Worm (Caenorhabditis elegans) whole organism, dauer: ENCODE data around the gene tag-314.

Experiments
- unc-62 ChIP-seq: sonication (generic microtip); optimal IDR thresholded peaks from 2 replicates; lab custom pipeline; 2017; ENCODE audit warnings: missing biosample characterization, missing genetic modification reagents, missing genetic modification characterization

The tag-314 gene

DNA sequence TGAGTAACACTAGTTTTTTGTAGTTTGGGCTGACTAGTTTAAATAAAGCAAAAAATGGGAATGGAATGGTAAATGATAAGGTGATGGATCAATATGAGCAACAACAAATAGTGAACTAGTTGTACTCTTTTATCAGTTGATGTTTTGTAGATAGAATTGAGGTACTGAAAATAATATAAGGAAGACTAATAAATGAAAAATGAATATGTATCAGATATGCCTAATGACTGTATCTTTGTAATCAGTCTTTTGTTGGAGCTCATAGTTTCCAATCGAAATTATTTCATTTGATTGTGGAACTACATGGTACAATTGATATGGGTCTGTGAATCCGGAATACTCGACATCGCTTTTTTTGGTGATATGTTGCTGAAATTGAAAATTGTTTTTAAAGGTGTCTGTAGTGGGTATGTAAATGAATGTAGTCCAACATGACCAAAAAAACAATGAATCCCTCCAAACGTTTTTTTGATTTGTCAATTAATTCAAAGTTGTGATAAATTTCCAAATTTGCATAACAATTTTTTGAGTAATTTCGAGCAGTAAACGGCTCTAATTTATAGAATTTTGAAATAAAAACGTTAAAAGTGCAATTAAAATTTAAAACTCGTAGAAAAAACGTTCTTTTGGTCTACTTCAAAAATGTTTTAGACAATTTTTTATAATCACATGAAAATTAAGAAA is 18.3 kb downstream of the tag-314 start, which contains the start of gene F15H10.12:
Gene F15H10.12 (minus strand): TSS at position 51 of the 684 bp plus-strand sequence.
- no peak for TF ChIP-seq unc-62

DNA sequence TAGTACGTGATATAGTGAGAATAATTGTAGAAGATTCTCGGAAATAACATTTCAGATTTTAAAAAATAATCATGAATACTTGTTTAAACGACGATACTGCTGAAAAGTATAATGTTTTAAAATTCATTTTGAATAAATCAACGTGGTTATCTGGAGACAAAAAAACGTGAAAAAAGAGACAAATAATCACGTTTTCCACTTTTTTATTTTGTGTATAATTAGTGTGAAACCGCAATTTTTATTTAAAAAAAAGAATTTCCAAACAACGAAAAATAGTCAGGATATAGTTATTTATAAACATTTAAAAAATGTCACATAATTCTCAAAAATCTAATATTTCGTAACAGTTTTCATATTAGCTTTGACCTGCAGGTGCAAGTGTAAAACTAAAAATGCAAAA is 22.2 kb downstream of the tag-314 start, which contains the start of gene F15H10.7:
Gene F15H10.7 (minus strand): TSS at position 101 of the 400 bp plus-strand sequence.
- TF ChIP-seq unc-62 = no peak

DNA sequence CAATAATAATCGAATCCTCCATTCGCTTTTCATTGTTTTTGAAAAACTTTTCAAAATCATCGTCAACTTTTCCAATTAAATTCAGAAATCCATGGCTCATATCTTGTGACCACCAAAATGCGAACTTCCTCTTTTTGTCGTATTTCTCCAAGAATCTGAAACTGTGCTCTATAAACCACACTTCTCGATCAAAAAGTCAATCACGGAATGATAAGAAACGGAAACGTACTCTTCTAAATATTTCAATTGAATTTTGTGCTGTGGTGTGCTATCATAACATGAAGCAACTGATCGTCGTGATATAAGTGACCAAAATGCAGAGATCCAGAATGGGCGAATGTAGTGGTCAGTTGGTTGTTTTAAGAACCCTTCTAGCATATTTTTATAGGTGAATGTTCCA is 23.8 kb downstream of the tag-314 start:
- no peak for TF ChIP-seq unc-62

DNA sequence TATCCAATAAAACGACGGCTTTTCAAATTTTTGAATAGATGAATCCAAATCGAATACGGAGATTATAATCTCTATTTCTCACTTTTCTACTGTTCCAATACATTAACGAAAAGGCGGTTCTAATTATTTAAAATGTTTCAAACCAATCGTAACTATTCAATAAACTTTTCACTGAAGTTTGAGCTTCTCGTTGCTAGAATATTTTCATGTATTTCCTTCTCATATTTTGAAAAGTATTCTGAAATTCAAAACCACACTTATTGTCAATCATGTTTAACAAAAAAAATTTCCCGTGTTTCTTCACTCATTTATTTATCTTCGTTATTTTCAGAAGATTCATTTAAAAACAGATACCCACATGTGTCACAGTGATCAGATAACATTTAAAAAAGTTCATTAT is 25.7 kb downstream of the tag-314 start, which contains the start of gene F15H10.8:
Gene F15H10.8 (minus strand): TSS at position 101 of the 400 bp plus-strand sequence.
- TF ChIP-seq unc-62 = no peak

DNA sequence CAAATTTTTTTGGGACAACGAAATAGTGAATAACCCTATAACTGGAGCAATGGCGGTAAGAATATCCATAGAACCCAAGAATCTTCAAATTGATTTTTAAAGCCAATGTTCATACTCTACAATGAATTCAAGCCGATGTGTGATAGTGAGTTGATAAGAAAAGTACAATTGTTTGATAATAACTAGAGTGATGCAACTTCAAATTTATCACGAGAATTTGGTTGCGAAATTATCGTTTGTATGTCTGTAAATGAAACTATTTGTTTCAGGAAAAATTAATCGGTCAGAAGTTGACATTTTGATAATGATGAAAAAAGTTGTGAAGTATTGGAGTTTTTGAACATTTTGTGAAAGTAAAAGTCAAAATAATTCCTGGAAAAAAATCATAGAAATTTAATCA is 29.2 kb downstream of the tag-314 start:
- TF ChIP-seq unc-62 = no peak

DNA sequence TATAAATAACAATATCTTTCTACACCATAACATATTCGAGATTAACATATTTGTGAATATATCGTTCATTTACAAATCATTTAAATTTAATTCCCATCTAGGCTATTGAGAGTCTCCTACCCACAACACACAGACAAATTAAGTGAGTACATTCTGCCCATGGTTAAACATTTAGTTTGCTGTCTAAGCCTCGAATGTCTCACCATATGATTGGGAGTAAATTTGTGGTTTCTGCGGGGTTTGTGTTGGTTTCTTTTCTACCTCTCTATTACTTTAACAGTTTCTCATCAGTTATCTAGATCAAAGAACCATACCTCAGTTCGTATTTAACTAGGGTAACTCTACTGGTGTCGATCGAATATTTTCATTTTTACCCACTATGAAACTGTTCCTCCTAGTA is 30.1 kb downstream of the tag-314 start, which contains the start of gene ugt-2:
Gene ugt-2 (plus strand): TSS at position 371 of the 400 bp plus-strand sequence.
- no peak for TF ChIP-seq unc-62

DNA sequence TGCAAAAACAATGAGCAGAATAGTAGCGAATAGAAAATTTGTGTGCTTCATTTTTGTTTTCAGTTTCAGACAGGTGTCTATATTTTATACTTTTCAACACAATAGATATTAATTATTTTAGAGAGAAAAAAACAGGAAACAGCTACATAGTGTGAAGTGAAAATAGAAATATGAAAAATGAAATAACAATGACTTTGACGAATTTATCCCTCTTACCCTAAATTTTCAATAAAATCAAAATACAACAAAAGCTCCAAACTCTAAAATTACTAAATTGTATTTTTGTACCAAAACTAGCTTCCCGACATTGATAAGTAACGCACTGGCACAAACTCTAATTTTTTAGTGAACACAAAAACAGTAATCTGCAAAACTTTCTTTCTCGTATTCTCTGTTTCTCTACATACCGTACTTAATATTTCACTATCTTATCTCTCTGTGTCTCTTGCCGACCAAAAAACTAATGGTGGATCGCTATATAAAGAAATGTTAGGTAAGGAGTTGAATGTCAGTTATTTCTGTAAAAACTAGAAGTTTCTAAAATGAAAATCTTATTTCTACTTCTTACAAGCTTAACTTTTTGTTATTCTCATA is 33.2 kb downstream of the tag-314 start, which contains the start of the genes col-151 and ugt-1:
Gene col-151 (minus strand): TSS at position 51 of the 594 bp plus-strand sequence.
Gene ugt-1 (plus strand): TSS at position 491 of the 594 bp plus-strand sequence.
- no peak for TF ChIP-seq unc-62

DNA sequence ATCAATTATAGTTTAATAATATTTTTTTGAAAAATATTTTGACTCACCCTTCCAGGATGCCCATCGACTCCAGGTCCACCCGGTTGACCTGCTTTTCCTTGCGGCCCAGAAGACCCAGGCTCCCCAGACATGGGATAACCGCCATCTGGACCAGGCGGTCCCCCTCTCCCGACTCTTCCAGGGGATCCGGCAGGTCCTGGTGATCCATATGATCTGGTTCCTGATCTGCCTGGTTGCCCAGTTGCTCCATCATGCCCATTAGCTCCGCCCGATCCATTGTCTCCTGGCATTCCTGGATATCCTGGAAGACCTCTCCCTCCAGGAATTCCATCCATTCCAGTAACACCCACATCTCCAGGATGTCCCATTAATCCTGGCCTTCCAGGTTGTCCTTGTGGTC is 34.8 kb downstream of the tag-314 start:
- no peak for TF ChIP-seq unc-62

DNA sequence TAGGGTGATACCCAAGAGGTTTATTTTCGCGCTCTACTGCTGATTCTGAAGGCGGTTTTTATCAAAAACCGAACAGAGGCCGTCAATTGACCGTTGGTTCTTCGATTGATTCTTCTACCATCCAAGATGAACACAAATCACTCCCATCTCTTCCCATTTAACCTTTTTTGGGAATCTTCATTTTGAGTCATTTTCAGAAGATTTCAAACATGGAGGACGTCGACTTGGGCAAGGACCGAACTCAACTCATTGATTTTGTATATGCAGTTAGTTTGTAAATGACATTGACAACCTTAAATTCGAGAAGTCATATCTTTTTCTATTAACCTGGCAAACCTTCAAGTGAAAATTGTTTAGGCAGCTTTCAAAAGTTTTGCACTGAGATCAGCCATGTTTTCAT is 40.2 kb downstream of the tag-314 start, which contains the start of gene AC3.5:
Gene AC3.5 (plus strand): TSS at position 210 of the 400 bp plus-strand sequence.
- TF ChIP-seq unc-62 = no peak

DNA sequence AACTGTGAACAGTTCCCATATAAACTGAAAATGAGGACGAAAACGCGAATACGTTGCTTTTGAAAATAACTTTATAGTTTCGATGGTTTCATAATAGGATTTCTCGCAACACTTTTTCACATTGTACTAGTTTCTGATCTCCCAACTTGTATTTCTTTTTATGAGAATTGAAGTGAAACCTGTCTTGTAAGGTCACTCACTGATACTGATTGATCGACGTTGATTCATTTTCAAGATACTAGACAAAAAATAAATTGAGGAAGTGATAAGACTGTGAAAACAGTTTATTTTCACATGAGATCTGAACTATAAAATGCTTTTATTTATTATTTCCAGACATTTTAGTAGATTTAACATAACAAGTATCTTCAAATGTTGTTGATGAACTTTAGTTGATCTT is 41.1 kb downstream of the tag-314 start:
- no peak for TF ChIP-seq unc-62

DNA sequence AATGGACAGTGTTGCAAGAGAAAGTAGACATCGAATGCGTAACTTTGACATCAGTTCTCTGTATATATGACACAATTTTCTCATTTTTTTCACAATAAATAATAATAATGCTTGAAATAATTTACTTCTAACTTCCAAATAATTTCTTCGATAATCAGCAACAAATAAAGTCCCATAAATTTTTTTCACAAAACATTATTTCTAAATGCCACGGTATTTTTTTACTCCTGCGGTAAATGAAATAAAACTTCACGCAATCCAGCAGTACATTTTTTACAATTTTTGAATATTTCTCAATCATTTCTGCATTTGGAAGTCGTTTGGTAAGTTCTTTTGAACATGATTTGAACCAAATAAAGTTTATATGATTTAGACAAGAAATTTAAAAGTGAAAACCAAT is 44.6 kb downstream of the tag-314 start, which contains the start of gene spe-10:
Gene spe-10 (plus strand): TSS at position 301 of the 400 bp plus-strand sequence.
- no peak for TF ChIP-seq unc-62

DNA sequence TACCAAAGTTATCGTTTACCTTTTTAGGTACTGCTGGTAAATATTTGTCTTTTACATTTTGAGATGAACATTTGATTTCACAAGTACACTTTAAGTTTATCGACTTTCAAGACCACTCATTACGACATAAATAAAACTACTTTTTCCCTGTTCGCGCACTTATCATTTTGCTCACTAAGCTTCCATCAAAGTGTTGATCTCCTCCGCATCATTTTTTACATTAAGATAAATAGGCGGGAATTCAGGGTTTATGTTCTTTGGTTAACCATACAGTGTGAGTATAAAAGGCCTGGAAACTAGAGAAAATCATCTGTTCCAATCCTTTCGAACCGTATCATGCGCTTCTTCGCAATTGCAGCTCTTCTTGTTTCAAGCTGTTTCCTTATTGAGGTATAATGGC is 46.4 kb downstream of the tag-314 start, which contains the start of gene pqn-2:
Gene pqn-2 (plus strand): TSS at position 301 of the 400 bp plus-strand sequence.
- no peak for TF ChIP-seq unc-62

DNA sequence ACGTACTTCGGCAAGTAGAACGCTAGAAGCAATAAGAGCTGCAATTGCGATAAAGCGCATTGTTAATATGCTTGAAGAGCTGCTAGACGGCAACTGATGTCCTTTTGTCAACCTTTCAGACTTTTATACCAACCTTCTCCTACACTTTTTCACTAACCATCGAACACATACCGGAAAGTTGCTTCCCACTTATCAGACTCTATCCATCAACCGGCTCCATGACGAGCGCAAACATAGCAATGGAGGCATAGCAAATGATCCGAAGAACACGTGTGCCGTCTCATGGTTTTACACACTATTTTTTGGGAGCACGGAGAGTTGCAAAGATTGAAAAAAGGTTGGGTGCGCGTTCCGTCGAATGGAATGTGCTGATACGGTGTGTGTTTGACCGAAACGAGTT is 46.8 kb downstream of the tag-314 start, which contains the start of gene abu-1:
Gene abu-1 (minus strand): TSS at position 101 of the 400 bp plus-strand sequence.
- TF ChIP-seq unc-62 = no peak

DNA sequence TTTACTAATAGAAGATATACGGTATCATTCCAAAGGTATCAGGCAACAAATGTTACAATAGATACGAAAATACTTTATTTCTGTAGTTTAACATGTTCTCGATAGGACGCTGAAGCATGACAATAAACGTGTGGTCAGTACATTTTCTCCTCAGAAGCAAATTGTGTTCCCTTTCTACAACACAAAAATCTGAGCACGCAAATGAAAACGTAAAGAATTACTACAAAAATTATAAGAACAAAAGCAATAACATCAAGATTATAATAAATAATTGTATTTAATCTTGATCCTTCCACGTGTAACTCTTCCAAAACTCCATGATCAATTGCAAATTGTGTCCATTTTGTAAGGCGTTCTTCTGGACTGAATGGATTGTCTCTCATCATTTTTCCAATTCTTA is 48.7 kb downstream of the tag-314 start:
- TF ChIP-seq unc-62 = no peak

DNA sequence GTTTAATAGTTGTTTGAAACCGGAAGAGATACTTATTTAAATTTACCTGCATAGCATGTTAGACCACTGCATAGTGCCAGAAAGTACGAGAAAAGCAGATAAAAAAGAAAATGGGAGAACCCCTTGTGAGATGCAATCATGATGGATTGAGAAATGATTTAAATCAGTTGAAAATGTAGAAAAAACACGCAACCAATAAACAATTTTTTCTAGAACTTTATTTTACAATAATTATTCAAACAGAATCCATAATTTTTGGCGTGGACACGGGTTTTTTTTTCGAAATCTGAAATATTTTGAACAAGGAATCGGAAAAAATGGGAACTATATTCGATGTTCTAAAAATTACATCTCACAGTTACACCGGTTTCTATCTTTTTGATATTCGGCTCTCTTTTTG is 49.2 kb downstream of the tag-314 start, which contains the start of gene AC3.12:
Gene AC3.12 (minus strand): TSS at position 101 of the 400 bp plus-strand sequence.
- TF ChIP-seq unc-62 = no peak
